Worm (Caenorhabditis elegans): ENCODE measurements around the gene D2085.7.

- TF ChIP-seq lin-11 (tag; optimal IDR thresholded peaks at IDR 0.05), result no peak
- TF ChIP-seq alr-1 (tag; optimal IDR thresholded peaks at IDR 0.05), result no peak
- TF ChIP-seq zag-1 (tag; optimal IDR thresholded peaks at IDR 0.05), result no peak
- no peak for TF ChIP-seq gmeb-1 (tag; optimal IDR thresholded peaks at IDR 0.05)
- TF ChIP-seq lin-13 (GFP tag; optimal IDR thresholded peaks at IDR 0.05), result no peak
Measured at ce11 chrII:8623396-8623795, 17.8 kb upstream of the D2085.7 start, which contains the start of gene T22C8.4.
